Fruit fly (Drosophila melanogaster) whole organism, embryonic: ENCODE measurements around the gene lectin-28C.

Experiments
- Dip3 ChIP-seq: fragments of 200-800 bp; sonication (Bioruptor generic); optimal IDR thresholded peaks from 3 replicates; lab custom pipeline; 2016; ENCODE audit warnings: missing biosample characterization, missing genetic modification characterization
- stwl ChIP-seq: fragments of 200-800 bp; sonication (Bioruptor generic); optimal IDR thresholded peaks from 3 replicates; lab custom pipeline; 2018; ENCODE audit warnings: missing biosample characterization, mild to moderate bottlenecking, missing genetic modification characterization, moderate library complexity

- no peak for TF ChIP-seq Dip3 (GFP tag; lab: Kevin White, UChicago)
- peak; percentile 59 for TF ChIP-seq stwl (tag; lab: Kevin White, UChicago)
Measured at dm6 chr2L:7885271-7885670, 28.4 kb downstream of the lectin-28C start, which contains the start of the genes SmE and CG34132.
